Fruit fly (Drosophila melanogaster) whole organism, embryonic: ENCODE measurements around the gene CG5157.

Experiments used
- Adf1 ChIP-seq: fragments of 200-800 bp; sonication (Bioruptor generic); IDR thresholded peaks from 2 replicates; pipeline ENCODE4 v1.3.6; 2022; ENCODE audit warnings: missing biosample characterization, missing genetic modification characterization
- BEAF-32 ChIP-seq: fragments of 200-800 bp; sonication (Bioruptor generic); optimal IDR thresholded peaks from 3 replicates; lab custom pipeline; 2017; ENCODE audit warnings: missing biosample characterization, missing genetic modification characterization, mild to moderate bottlenecking, moderate library complexity, missing genetic modification reagents
- CG1233 ChIP-seq: fragments of 200-800 bp; sonication (Bioruptor generic); optimal IDR thresholded peaks from 4 replicates; lab custom pipeline; 2018; ENCODE audit warnings: missing biosample characterization, mild to moderate bottlenecking, missing genetic modification characterization
- Hr39 ChIP-seq: fragments of >200 bp; optimal IDR thresholded peaks from 2 replicates; lab custom pipeline; 2017
- Kr ChIP-seq: fragments of 200-800 bp; sonication (Bioruptor generic); optimal IDR thresholded peaks from 2 replicates; lab custom pipeline; 2017; ENCODE audit warnings: missing biosample characterization, mild to moderate bottlenecking, missing genetic modification characterization
- al ChIP-seq: fragments of 200-800 bp; sonication (Bioruptor generic); IDR thresholded peaks from 2 replicates; pipeline ENCODE4 v1.3.6; 2022; ENCODE audit warnings: missing biosample characterization, missing genetic modification characterization
- grau ChIP-seq: fragments of 200-800 bp; optimal IDR thresholded peaks from 3 replicates; lab custom pipeline; 2019; ENCODE audit warnings: missing biosample characterization, mild to moderate bottlenecking, missing genetic modification characterization, moderate library complexity
- pb ChIP-seq: fragments of 200-800 bp; sonication (Bioruptor generic); optimal IDR thresholded peaks from 3 replicates; lab custom pipeline; 2016; ENCODE audit warnings: missing biosample characterization, missing genetic modification characterization
- ranshi ChIP-seq: fragments of 200-800 bp; sonication (Bioruptor generic); IDR thresholded peaks from 2 replicates; pipeline ENCODE4 v1.3.6; 2022; ENCODE audit warnings: missing biosample characterization, missing genetic modification characterization

DNA sequence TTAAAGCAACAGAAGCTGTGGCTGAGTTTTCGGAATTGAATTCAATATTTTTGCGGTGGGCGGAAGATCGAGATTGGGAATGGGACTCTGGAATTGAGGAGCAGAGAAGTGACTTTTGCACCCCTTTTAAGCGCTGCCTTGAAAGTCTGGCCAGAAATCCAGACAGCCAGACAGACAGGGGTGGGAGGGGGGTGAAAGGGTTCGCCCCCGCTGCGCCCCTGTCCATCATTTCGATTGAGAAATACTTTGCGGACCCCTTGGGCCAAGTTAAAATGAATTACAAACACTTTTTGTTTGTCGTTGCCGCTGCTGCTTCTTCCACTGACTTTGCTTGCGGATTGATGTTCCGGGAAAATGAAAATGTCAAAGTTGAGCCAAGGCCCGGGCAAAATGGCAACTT is 45.8 kb upstream of the CG5157 start:
- TF ChIP-seq CG1233 (GFP tag; lab: Kevin White, UChicago) (no peak), Kr (GFP tag; lab: Kevin White, UChicago) (no peak), ranshi (no peak), Adf1 (GFP tag; lab: Robert Waterston, UW) (no peak), al (no peak), pb (GFP tag; lab: Kevin White, UChicago) (no peak), grau (tag; lab: Kevin White, UChicago) (no peak), Hr39 (lab: Kevin White, UChicago) (no peak), BEAF-32 (GFP tag; lab: Kevin White, UChicago) (no peak)
